Worm (Caenorhabditis elegans) whole organism, L1 larva: ENCODE measurements around the gene K08H2.4.

Source experiments
- C16A3.4 ChIP-seq: fragments of 150-350 bp; optimal IDR thresholded peaks from 2 replicates; lab custom pipeline; 2014; ENCODE audit warnings: missing biosample characterization, missing genetic modification characterization
- aha-1 ChIP-seq: fragments of 150-350 bp; optimal IDR thresholded peaks from 2 replicates; lab custom pipeline; 2014; ENCODE audit warnings: missing biosample characterization, missing genetic modification characterization
- aly-2 ChIP-seq: fragments of 150-350 bp; optimal IDR thresholded peaks from 2 replicates; lab custom pipeline; 2014; ENCODE audit warnings: missing biosample characterization, missing genetic modification characterization
- ceh-8 ChIP-seq: fragments of 200-800 bp; sonication (Bioruptor generic); optimal IDR thresholded peaks from 2 replicates; lab custom pipeline; 2018; ENCODE audit warnings: mild to moderate bottlenecking, missing genetic modification characterization, moderate library complexity, missing compliant biosample characterization
- efl-1 ChIP-seq, 4 experiments: fragments of 150-350 bp; optimal IDR thresholded peaks in 3 of 4; peaks in 1 of 4; 1 replicate in 1 of 4; 2 replicates in 3 of 4; lab custom pipeline; 2014; ENCODE audit warnings: missing biosample characterization in 2 of 4, missing genetic modification characterization in 2 of 4, missing genetic modification reagents in 2 of 4
- efl-3 ChIP-seq: fragments of 200-800 bp; sonication (Bioruptor generic); optimal IDR thresholded peaks from 2 replicates; lab custom pipeline; 2018; ENCODE audit warnings: mild to moderate bottlenecking, missing genetic modification characterization, missing compliant biosample characterization
- ets-5 ChIP-seq: fragments of 200-800 bp; sonication (Bioruptor generic); IDR thresholded peaks from 2 replicates; pipeline ENCODE4 v1.3.6; 2022; ENCODE audit warnings: missing genetic modification characterization, missing compliant biosample characterization
- fkh-10 ChIP-seq: sonication (generic microtip); optimal IDR thresholded peaks from 2 replicates; lab custom pipeline; 2017; ENCODE audit warnings: missing biosample characterization, missing genetic modification reagents, missing genetic modification characterization
- fkh-4 ChIP-seq: sonication (generic microtip); optimal IDR thresholded peaks from 2 replicates; lab custom pipeline; 2016; ENCODE audit warnings: missing compliant biosample characterization, missing genetic modification characterization, borderline replicate concordance
- irx-1 ChIP-seq: sonication (generic microtip); optimal IDR thresholded peaks from 2 replicates; lab custom pipeline; 2016; ENCODE audit warnings: missing genetic modification characterization, missing compliant biosample characterization
- jun-1 ChIP-seq: fragments of 150-350 bp; optimal IDR thresholded peaks from 2 replicates; lab custom pipeline; 2014; ENCODE audit warnings: missing biosample characterization, missing genetic modification reagents, missing genetic modification characterization
- lin-14 ChIP-seq: fragments of 200-800 bp; sonication (Bioruptor generic); optimal IDR thresholded peaks from 2 replicates; lab custom pipeline; 2018; ENCODE audit warnings: mild to moderate bottlenecking, missing genetic modification characterization, moderate library complexity, missing compliant biosample characterization
- lin-35 ChIP-seq, 2 experiments: fragments of 150-350 bp; optimal IDR thresholded peaks; 2 replicates each; lab custom pipeline; 2014; ENCODE audit warnings: missing biosample characterization in 2 of 2, missing genetic modification characterization in 2 of 2, missing genetic modification reagents in 2 of 2
- mdl-1 ChIP-seq, 2 experiments: fragments of 150-350 bp; optimal IDR thresholded peaks; 2 replicates each; lab custom pipeline; 2014 to 2017; ENCODE audit warnings: missing biosample characterization in 2 of 2, missing genetic modification characterization in 2 of 2, inconsistent platforms in 1 of 2
- nhr-19 ChIP-seq: fragments of 200-800 bp; sonication (Bioruptor generic); conservative IDR thresholded peaks from 2 replicates; pipeline ENCODE4 v1.3.6; 2022; ENCODE audit warnings: missing genetic modification characterization, missing compliant biosample characterization
- nhr-20 ChIP-seq: sonication (generic microtip); optimal IDR thresholded peaks from 2 replicates; lab custom pipeline; 2016; ENCODE audit warnings: mild to moderate bottlenecking, missing genetic modification characterization, missing compliant biosample characterization
- nhr-47 ChIP-seq: sonication (generic microtip); optimal IDR thresholded peaks from 2 replicates; lab custom pipeline; 2016; ENCODE audit warnings: mild to moderate bottlenecking, missing genetic modification characterization, moderate library complexity, missing compliant biosample characterization
- nhr-77 ChIP-seq: fragments of 150-350 bp; optimal IDR thresholded peaks from 2 replicates; lab custom pipeline; 2014; ENCODE audit warnings: missing biosample characterization, missing genetic modification characterization
- pag-3 ChIP-seq: sonication (generic microtip); optimal IDR thresholded peaks from 2 replicates; lab custom pipeline; 2017; ENCODE audit warnings: missing genetic modification characterization, mild to moderate bottlenecking, missing compliant biosample characterization, antibody characterized with exemption, borderline replicate concordance; ENCODE audit not compliant: insufficient read depth
- pax-3 ChIP-seq: fragments of 200-800 bp; sonication (Bioruptor generic); optimal IDR thresholded peaks from 2 replicates; lab custom pipeline; 2018; ENCODE audit warnings: mild to moderate bottlenecking, missing genetic modification characterization, moderate library complexity, missing compliant biosample characterization
- pqm-1 ChIP-seq: sonication (generic microtip); optimal IDR thresholded peaks from 3 replicates; lab custom pipeline; 2017; ENCODE audit warnings: missing biosample characterization, missing genetic modification characterization
- rnt-1 ChIP-seq: sonication (generic microtip); optimal IDR thresholded peaks from 2 replicates; lab custom pipeline; 2016; ENCODE audit warnings: mild to moderate bottlenecking, missing genetic modification characterization, moderate library complexity, missing compliant biosample characterization
- sup-37 ChIP-seq: fragments of 200-800 bp; sonication (Bioruptor generic); optimal IDR thresholded peaks from 2 replicates; lab custom pipeline; 2018; ENCODE audit warnings: mild to moderate bottlenecking, missing genetic modification characterization, missing compliant biosample characterization
- swsn-7 ChIP-seq: sonication (generic microtip); optimal IDR thresholded peaks from 2 replicates; lab custom pipeline; 2016; ENCODE audit warnings: missing genetic modification characterization, missing compliant biosample characterization
- unc-30 ChIP-seq: sonication (generic microtip); optimal IDR thresholded peaks from 2 replicates; lab custom pipeline; 2017; ENCODE audit warnings: missing biosample characterization, missing genetic modification characterization
- xbp-1 ChIP-seq: sonication (generic microtip); optimal IDR thresholded peaks from 2 replicates; lab custom pipeline; 2016; ENCODE audit warnings: missing genetic modification characterization, missing compliant biosample characterization
- ztf-11 ChIP-seq, 2 experiments: sonication (generic microtip); optimal IDR thresholded peaks; 2 replicates each; lab custom pipeline; 2016 to 2017; ENCODE audit warnings: missing genetic modification characterization in 2 of 2, missing biosample characterization in 1 of 2, missing compliant biosample characterization in 1 of 2

K08H2.4 gene

ce11 chrX:13238197-13238596 is at the start of gene K08H2.4:
Gene K08H2.4 (plus strand): TSS chrX:13238497.
- no peak for TF ChIP-seq nhr-20
- no peak for TF ChIP-seq aha-1
- no peak for TF ChIP-seq efl-1 (optimal IDR thresholded peaks at IDR 0.05; lab: Kevin White, UChicago)
- TF ChIP-seq efl-1 (GFP tag; optimal IDR thresholded peaks at IDR 0.05 in 1 of 2; lab: Kevin White, UChicago): peak in 1 of 2 experiments; percentile 40

DNA sequence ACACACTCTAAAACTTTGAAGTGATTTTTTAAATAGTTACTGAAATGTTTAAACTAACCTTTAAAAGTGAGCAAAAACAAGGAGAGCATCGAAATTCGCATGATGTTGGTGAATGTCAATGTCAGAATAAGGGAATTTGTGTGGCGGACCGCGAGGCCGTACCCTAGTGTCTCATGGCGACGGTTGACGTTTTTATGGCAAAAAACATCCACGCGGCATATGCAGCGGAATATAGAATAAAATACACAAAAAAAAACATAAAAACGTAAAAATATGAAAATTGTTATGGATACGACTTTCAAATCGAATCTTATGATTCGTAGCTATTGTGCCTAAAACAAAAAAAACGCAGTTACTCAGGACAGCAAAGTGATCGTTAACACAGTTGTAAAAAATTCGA is 48.4 kb upstream of the K08H2.4 start, which contains the start of gene cwp-5:
cwp-5 (minus strand) TSS at position 101 of the 400 bp plus-strand sequence.
- no peak for TF ChIP-seq ets-5 (GFP tag; lab: Robert Waterston, UW)

ce11 chrX:13190912-13191311 is 47.4 kb upstream of the K08H2.4 start, which contains the start of gene gpa-6:
Gene gpa-6 (plus strand): TSS chrX:13191212.
- no peak for TF ChIP-seq pax-3 (tag; lab: Kevin White, UChicago)
- no peak for TF ChIP-seq aha-1
- TF ChIP-seq irx-1: no peak
- no peak for TF ChIP-seq lin-35 (GFP tag; optimal IDR thresholded peaks at IDR 0.05; lab: Kevin White, UChicago)
- TF ChIP-seq fkh-4 (tag; lab: Kevin White, UChicago): no peak
- TF ChIP-seq unc-30 (tag; lab: Kevin White, UChicago): no peak
- no peak for TF ChIP-seq nhr-77 (tag; lab: Kevin White, UChicago)
- no peak for TF ChIP-seq mdl-1 (tag; optimal IDR thresholded peaks at IDR 0.05; lab: Kevin White, UChicago)
- TF ChIP-seq, all 84 proteins: peak for 0

DNA sequence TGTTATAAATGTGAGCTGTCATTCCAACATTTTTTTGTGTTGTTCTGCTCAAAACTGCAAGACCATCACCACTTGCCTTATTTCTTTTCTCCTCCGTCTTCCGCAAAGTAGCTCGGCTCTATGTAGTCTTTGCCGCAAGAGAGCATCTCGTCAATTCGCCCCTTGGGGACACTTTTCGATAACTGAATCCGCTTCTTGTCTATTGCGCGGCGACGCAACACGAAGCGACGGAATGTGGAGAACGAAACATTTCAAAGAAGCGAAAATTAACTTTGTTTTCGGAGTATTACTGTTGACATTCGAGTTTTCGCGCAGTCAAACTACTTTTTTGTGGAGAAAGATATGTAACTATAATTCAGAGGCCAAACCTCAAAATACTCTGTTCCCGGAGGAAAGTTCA is 40.2 kb upstream of the K08H2.4 start:
- TF ChIP-seq efl-1 (optimal IDR thresholded peaks at IDR 0.05; lab: Kevin White, UChicago): no peak
- TF ChIP-seq efl-1 (GFP tag; optimal IDR thresholded peaks at IDR 0.05 in 1 of 2; lab: Kevin White, UChicago): peak in 1 of 2 experiments; percentile 85
- TF ChIP-seq lin-14 (GFP tag; lab: Kevin White, UChicago): peak; percentile 59
- TF ChIP-seq C16A3.4 (tag; lab: Kevin White, UChicago): no peak

- TF ChIP-seq xbp-1 (tag; lab: Kevin White, UChicago): no peak
- peak; percentile 52 for TF ChIP-seq rnt-1 (tag; lab: Kevin White, UChicago)
- TF ChIP-seq aly-2 (tag; lab: Kevin White, UChicago): no peak
- peak; percentile 1 for TF ChIP-seq lin-14 (GFP tag; lab: Kevin White, UChicago)
- TF ChIP-seq pqm-1 (tag; lab: Kevin White, UChicago): no peak
Measured at ce11 chrX:13200312-13200711, 38.0 kb upstream of the K08H2.4 start.

DNA sequence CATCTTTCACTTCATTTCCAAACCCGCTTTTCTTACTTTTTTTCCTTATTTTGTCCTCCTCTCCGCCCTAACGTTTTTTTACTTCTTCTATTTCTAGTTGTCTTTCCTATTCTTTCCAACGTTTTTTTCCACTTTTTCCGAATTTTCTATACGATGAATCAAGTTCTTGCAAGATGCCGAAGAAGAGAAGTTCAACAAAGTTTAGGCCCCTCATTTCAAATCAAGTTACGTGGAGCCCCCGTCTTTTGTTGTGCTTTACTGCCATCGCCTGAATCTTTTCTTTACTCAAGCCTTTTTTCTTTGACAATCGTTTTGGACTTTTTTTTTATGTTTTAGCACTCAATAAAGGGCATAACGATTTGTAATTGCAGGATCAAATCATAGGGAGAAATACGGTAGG is 36.9 kb upstream of the K08H2.4 start, which contains the start of gene unc-9:
unc-9 (plus strand) TSS at position 370 of the 400 bp plus-strand sequence.
- TF ChIP-seq efl-3 (GFP tag; lab: Kevin White, UChicago) (no peak), lin-14 (GFP tag; lab: Kevin White, UChicago) (peak; percentile 54), fkh-10 (peak; percentile 70), swsn-7 (tag; lab: Kevin White, UChicago) (no peak), pqm-1 (tag; lab: Kevin White, UChicago) (no peak)
- TF ChIP-seq, all 84 proteins: peak for 2

- TF ChIP-seq pag-3: no peak
- no peak for TF ChIP-seq jun-1 (tag; lab: Kevin White, UChicago)
- no peak for TF ChIP-seq ztf-11 (tag; optimal IDR thresholded peaks at IDR 0.05; lab: Kevin White, UChicago)
- no peak for TF ChIP-seq ceh-8 (GFP tag; lab: Kevin White, UChicago)
- TF ChIP-seq unc-30 (tag; lab: Kevin White, UChicago): no peak
- TF ChIP-seq nhr-19: no peak
- TF ChIP-seq sup-37 (GFP tag; lab: Kevin White, UChicago): no peak
- TF ChIP-seq swsn-7 (tag; lab: Kevin White, UChicago): no peak
- no peak for TF ChIP-seq nhr-47
- TF ChIP-seq, all 84 proteins: peak for 0
Measured at ce11 chrX:13202312-13202711, 36.0 kb upstream of the K08H2.4 start.
